Fruit fly (Drosophila melanogaster): ENCODE data around the gene msk.
A peak's percentile ranks its signal among the peaks of the same experiment; 100 is the strongest.

The msk gene

DNA sequence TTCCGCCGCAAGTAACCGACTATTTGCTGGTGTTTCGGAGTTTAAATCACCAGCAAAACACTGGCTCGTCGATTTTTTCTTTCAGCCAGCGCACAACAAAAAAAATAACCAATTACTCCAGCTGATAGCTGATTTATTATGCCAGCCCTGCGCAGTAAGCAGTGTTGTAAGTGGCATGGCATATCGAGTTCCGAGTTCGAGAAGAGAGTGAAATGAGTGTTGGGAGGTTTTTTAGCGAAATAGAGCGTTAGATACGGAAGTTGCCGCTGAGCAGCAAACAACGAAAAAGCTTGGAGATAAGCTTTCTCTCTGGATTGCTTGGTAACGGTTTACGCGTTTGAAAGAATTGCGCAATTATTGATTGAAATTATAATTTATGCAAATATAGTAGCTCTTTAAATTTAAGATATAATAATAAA is 24.3 kb upstream of the msk start, which contains the start of gene CG7565 (continued):
- no peak for TF ChIP-seq CG7368 (GFP tag; optimal IDR thresholded peaks at IDR 0.05)
- TF ChIP-seq topi (GFP tag; optimal IDR thresholded peaks at IDR 0.05) = peak; percentile 2
- TF ChIP-seq pdm3 (GFP tag; optimal IDR thresholded peaks at IDR 0.05) = no peak
- no peak for TF ChIP-seq CG32006 (GFP tag; optimal IDR thresholded peaks at IDR 0.05)
- TF ChIP-seq Eip78C (GFP tag) = peak; percentile 56
- TF ChIP-seq Sox15 (GFP tag; optimal IDR thresholded peaks at IDR 0.05) = no peak
- no peak for TF ChIP-seq spab (GFP tag; optimal IDR thresholded peaks at IDR 0.05)
- TF ChIP-seq vri (GFP tag; optimal IDR thresholded peaks at IDR 0.05) = peak; percentile 84
- no peak for TF ChIP-seq CG10631 (GFP tag; optimal IDR thresholded peaks at IDR 0.05)
- TF ChIP-seq CG31627 (GFP tag; optimal IDR thresholded peaks at IDR 0.05) = peak; percentile 9
- 0 out of 3 replicates have a peak, but pooled peaks have one; percentile 37 for TF ChIP-seq eg (GFP tag; IDR thresholded peaks at IDR 0.05)
- TF ChIP-seq CG8119 (GFP tag; IDR thresholded peaks at IDR 0.05) = peak; percentile 33; the same call in 1 of the 3 replicates
- peak; percentile 8 for TF ChIP-seq CG10669 (GFP tag; optimal IDR thresholded peaks at IDR 0.05)
- TF ChIP-seq Ets96B (tag; optimal IDR thresholded peaks at IDR 0.05) = no peak
- TF ChIP-seq achi (GFP tag; optimal IDR thresholded peaks at IDR 0.05) = no peak
- TF ChIP-seq Hr4 (GFP tag; optimal IDR thresholded peaks at IDR 0.05) = no peak
- no peak for TF ChIP-seq Hr38 (GFP tag; optimal IDR thresholded peaks at IDR 0.05)
- TF ChIP-seq CG6276 (GFP tag; optimal IDR thresholded peaks at IDR 0.05) = no peak
- TF ChIP-seq CG6792 (GFP tag; optimal IDR thresholded peaks at IDR 0.05) = peak; percentile 19
- TF ChIP-seq ss (GFP tag; optimal IDR thresholded peaks at IDR 0.05) = peak in 1 of 2 experiments; percentile 1
- TF ChIP-seq dsx (GFP tag; optimal IDR thresholded peaks at IDR 0.05; ENCODE audit: poor library complexity, severe bottlenecking) = no peak
- TF ChIP-seq Blimp-1 (GFP tag; optimal IDR thresholded peaks at IDR 0.05) = no peak
- no peak for TF ChIP-seq CG1621 (tag; optimal IDR thresholded peaks at IDR 0.05)
- TF ChIP-seq esn (GFP tag; optimal IDR thresholded peaks at IDR 0.05) = peak; percentile 46

DNA sequence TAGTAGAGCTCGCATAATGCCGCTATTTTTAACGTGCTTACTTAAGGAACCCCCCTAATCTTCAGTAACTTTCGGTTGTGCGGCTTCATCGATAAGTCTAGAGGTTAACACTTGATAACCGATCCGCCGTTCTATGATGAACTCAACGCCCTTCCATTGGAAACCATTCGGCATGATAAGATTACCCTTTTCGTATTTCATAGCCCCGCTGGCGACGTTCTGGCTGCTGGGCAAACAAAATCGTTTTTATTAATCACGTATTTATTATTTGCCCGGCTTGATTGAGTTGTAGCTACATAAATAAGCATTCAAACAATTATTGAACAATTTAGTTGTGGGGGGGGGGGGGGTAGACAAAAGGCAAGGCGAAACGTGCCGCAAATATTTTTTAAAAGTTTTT is 22.4 kb upstream of the msk start:
- TF ChIP-seq Sox14 (GFP tag; optimal IDR thresholded peaks at IDR 0.05) = no peak
- TF ChIP-seq svp (GFP tag) = peak; percentile 91
- TF ChIP-seq fkh (GFP tag; optimal IDR thresholded peaks at IDR 0.05) = peak; percentile 84
- peak; percentile 70 for TF ChIP-seq vri (GFP tag; optimal IDR thresholded peaks at IDR 0.05)

DNA sequence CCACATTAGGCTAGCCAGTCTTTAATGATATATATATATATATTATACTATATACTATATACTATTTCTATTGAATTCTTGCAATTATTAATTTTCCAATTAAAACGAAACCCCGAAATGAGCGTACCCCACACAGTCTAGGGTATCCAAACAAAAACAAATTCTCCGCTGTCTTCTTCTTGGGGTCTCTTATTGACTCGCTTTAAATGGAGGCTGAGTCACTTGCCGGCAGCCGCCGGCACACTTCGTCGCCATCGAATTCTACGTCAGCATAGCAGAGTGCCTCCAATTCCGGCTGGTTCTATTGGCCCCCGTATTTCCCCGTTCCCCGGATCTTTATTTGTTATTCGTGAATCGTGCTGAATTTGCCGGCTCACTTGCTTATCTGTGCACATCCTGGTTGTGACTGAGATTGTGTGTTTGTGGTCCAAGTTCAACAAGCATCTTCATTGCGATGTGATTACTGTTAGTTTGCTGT is 21.3 kb upstream of the msk start:
- TF ChIP-seq CG7368 (GFP tag; optimal IDR thresholded peaks at IDR 0.05) (no peak), Eip93F (GFP tag; optimal IDR thresholded peaks at IDR 0.05) (no peak), Smox (GFP tag; optimal IDR thresholded peaks at IDR 0.05) (no peak), fkh (GFP tag; optimal IDR thresholded peaks at IDR 0.05) (peak; percentile 69), ss (GFP tag; optimal IDR thresholded peaks at IDR 0.05) (no peak), Blimp-1 (GFP tag; optimal IDR thresholded peaks at IDR 0.05) (no peak), CG4318 (GFP tag; optimal IDR thresholded peaks at IDR 0.05) (no peak), Hr38 (GFP tag; optimal IDR thresholded peaks at IDR 0.05) (no peak), CG8319 (GFP tag; optimal IDR thresholded peaks at IDR 0.05) (no peak), CG32006 (GFP tag; optimal IDR thresholded peaks at IDR 0.05) (peak; percentile 32), CG10631 (GFP tag; optimal IDR thresholded peaks at IDR 0.05) (peak; percentile 13), CG6276 (GFP tag; optimal IDR thresholded peaks at IDR 0.05) (no peak), OdsH (GFP tag; optimal IDR thresholded peaks at IDR 0.05) (no peak), Hr4 (GFP tag; optimal IDR thresholded peaks at IDR 0.05) (no peak), dac (GFP tag; optimal IDR thresholded peaks at IDR 0.05) (no peak), svp (GFP tag) (peak; percentile 79), CG15336 (GFP tag; IDR thresholded peaks at IDR 0.05) (0 out of 2 replicates have a peak, but pooled peaks have one; percentile 17), CG6792 (GFP tag; optimal IDR thresholded peaks at IDR 0.05) (no peak)

DNA sequence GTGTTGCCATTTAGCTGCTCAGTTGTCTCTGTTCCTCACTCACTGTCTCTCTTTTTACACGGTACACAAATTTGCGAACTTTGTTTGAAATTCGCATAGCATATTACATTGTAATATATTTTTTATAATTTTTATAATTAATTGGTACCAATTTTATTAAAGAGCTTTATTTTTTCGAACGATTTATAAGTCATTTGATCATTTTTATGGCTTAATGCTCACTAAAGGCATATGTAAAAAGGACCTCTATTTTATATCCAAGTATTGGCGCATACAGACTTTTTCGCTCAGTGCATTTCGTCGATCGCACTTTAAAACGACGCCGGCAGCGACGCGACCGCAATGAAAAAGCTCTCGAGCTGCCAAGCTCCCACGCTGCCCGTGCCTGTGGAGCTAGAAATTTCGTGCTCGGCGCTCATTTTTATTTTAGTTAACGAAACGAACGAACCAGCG is 19.8 kb upstream of the msk start:
- TF ChIP-seq eg (GFP tag; IDR thresholded peaks at IDR 0.05) (peak; percentile 95), Smox (GFP tag; optimal IDR thresholded peaks at IDR 0.05) (no peak), topi (GFP tag; optimal IDR thresholded peaks at IDR 0.05) (peak; percentile 82), CG11762 (GFP tag; optimal IDR thresholded peaks at IDR 0.05; ENCODE audit: insufficient read depth) (peak; percentile 86), salr (GFP tag; optimal IDR thresholded peaks at IDR 0.05) (peak; percentile 68 to 96), Hr38 (GFP tag; optimal IDR thresholded peaks at IDR 0.05) (no peak), ss (GFP tag; optimal IDR thresholded peaks at IDR 0.05) (peak; percentile 82 to 86), Eip93F (GFP tag; optimal IDR thresholded peaks at IDR 0.05) (peak; percentile 74), Lpt (GFP tag; optimal IDR thresholded peaks at IDR 0.05) (peak; percentile 97), CG3919 (GFP tag; optimal IDR thresholded peaks at IDR 0.05) (peak; percentile 86), Sox102F (GFP tag; optimal IDR thresholded peaks at IDR 0.05) (peak; percentile 81), CG7368 (GFP tag; optimal IDR thresholded peaks at IDR 0.05) (peak; percentile 90), achi (GFP tag; optimal IDR thresholded peaks at IDR 0.05) (peak; percentile 94), dsx (GFP tag; optimal IDR thresholded peaks at IDR 0.05; ENCODE audit: poor library complexity, severe bottlenecking) (peak; percentile 78), Hr4 (GFP tag; optimal IDR thresholded peaks at IDR 0.05) (peak; percentile 96), spab (GFP tag; optimal IDR thresholded peaks at IDR 0.05) (peak; percentile 81), CG32006 (GFP tag; optimal IDR thresholded peaks at IDR 0.05) (peak; percentile 99), CG8632 (GFP tag; optimal IDR thresholded peaks at IDR 0.05) (peak; percentile 93), CG6163 (GFP tag; IDR thresholded peaks at IDR 0.05) (peak; percentile 92), CG11294 (GFP tag; IDR thresholded peaks at IDR 0.05) (peak; percentile 96), Hr39 (GFP tag; optimal IDR thresholded peaks at IDR 0.05) (no peak), Sox14 (GFP tag; optimal IDR thresholded peaks at IDR 0.05) (peak; percentile 87)
